Worm (Caenorhabditis elegans): ENCODE data around the gene ncs-1.
A peak's percentile ranks its signal among the peaks of the same experiment; 100 is the strongest.

The ncs-1 gene

ce11 chrX:932874-933273 lies 30.2 kb downstream of the ncs-1 start:
- TF ChIP-seq mxl-1 (tag; optimal IDR thresholded peaks at IDR 0.05) = no peak
- no peak for TF ChIP-seq nfya-1 (tag; optimal IDR thresholded peaks at IDR 0.05; ENCODE audit: borderline replicate concordance, insufficient read depth)
- no peak for TF ChIP-seq nfya-2 (GFP tag; IDR thresholded peaks at IDR 0.05)
- TF ChIP-seq sea-2 (GFP tag; IDR thresholded peaks at IDR 0.05) = no peak
- no peak for TF ChIP-seq lsl-1 (GFP tag; optimal IDR thresholded peaks at IDR 0.05)
- no peak for TF ChIP-seq let-607 (tag; optimal IDR thresholded peaks at IDR 0.05)
- TF ChIP-seq mel-28 (tag; optimal IDR thresholded peaks at IDR 0.05; ENCODE audit: borderline replicate concordance) = no peak
- TF ChIP-seq snpc-4 (GFP tag; optimal IDR thresholded peaks at IDR 0.05) = no peak
- TF ChIP-seq snpc-4 (tag; optimal IDR thresholded peaks at IDR 0.05) = no peak
- TF ChIP-seq gei-17 (GFP tag; optimal IDR thresholded peaks at IDR 0.05) = no peak
- TF ChIP-seq hmg-1.2 (GFP tag; IDR thresholded peaks at IDR 0.05) = peak; percentile 4; the same call in 1 of the 2 replicates
- no peak for TF ChIP-seq ztf-6 (GFP tag; IDR thresholded peaks at IDR 0.05)
- TF ChIP-seq athp-1 (tag; optimal IDR thresholded peaks at IDR 0.05) = no peak
- no peak for TF ChIP-seq xnd-1 (tag; optimal IDR thresholded peaks at IDR 0.05)
- no peak for TF ChIP-seq lin-35 (GFP tag; optimal IDR thresholded peaks at IDR 0.05)
- TF ChIP-seq unc-62 (GFP tag; optimal IDR thresholded peaks at IDR 0.05) = no peak
- no peak for TF ChIP-seq nhr-80 (tag; optimal IDR thresholded peaks at IDR 0.05)
- no peak for TF ChIP-seq dox-1 (GFP tag; IDR thresholded peaks at IDR 0.05)
- peak; percentile 0 for TF ChIP-seq ceh-27 (GFP tag; optimal IDR thresholded peaks at IDR 0.05)
- no peak for TF ChIP-seq aptf-2 (GFP tag; conservative IDR thresholded peaks at IDR 0.05)
- no peak for TF ChIP-seq hrde-1 (tag; optimal IDR thresholded peaks at IDR 0.05; ENCODE audit: borderline replicate concordance)
- no peak for TF ChIP-seq dpl-1 (GFP tag; optimal IDR thresholded peaks at IDR 0.05)
- no peak for TF ChIP-seq madf-8 (GFP tag; conservative IDR thresholded peaks at IDR 0.05)
- no peak for TF ChIP-seq F23B12.7 (tag; optimal IDR thresholded peaks at IDR 0.05; ENCODE audit: insufficient read depth)
- TF ChIP-seq K11D2.4 (GFP tag; IDR thresholded peaks at IDR 0.05) = 0 out of 2 replicates have a peak, but pooled peaks have one; percentile 45

- TF ChIP-seq aptf-2 (GFP tag; conservative IDR thresholded peaks at IDR 0.05) = no peak
- TF ChIP-seq let-526 (GFP tag; IDR thresholded peaks at IDR 0.05) = no peak
- TF ChIP-seq zim-3 (tag; optimal IDR thresholded peaks at IDR 0.05) = no peak
- TF ChIP-seq let-607 (tag; optimal IDR thresholded peaks at IDR 0.05) = no peak
- no peak for TF ChIP-seq gei-17 (GFP tag; optimal IDR thresholded peaks at IDR 0.05)
- no peak for TF ChIP-seq nhr-90 (tag; optimal IDR thresholded peaks at IDR 0.05)
- TF ChIP-seq madf-10 (tag; optimal IDR thresholded peaks at IDR 0.05) = no peak
- no peak for TF ChIP-seq nhr-80 (tag; optimal IDR thresholded peaks at IDR 0.05)
- no peak for TF ChIP-seq nhr-179 (tag; optimal IDR thresholded peaks at IDR 0.05)
- TF ChIP-seq aptf-3 (GFP tag; IDR thresholded peaks at IDR 0.05) = no peak
- TF ChIP-seq snpc-1.1 (tag; optimal IDR thresholded peaks at IDR 0.05; ENCODE audit: insufficient read depth) = no peak
- no peak for TF ChIP-seq hmg-1.2 (GFP tag; IDR thresholded peaks at IDR 0.05)
- TF ChIP-seq F10E7.11 (tag; optimal IDR thresholded peaks at IDR 0.05) = no peak
- no peak for TF ChIP-seq T07F8.4 (tag; optimal IDR thresholded peaks at IDR 0.05)
- no peak for TF ChIP-seq tlf-1 (GFP tag; optimal IDR thresholded peaks at IDR 0.05)
- TF ChIP-seq cebp-1 (GFP tag; IDR thresholded peaks at IDR 0.05) = no peak
- no peak for TF ChIP-seq cebp-1 (tag; optimal IDR thresholded peaks at IDR 0.05)
- no peak for TF ChIP-seq fkh-3 (tag; optimal IDR thresholded peaks at IDR 0.05)
Measured at ce11 chrX:927632-928031, 35.4 kb downstream of the ncs-1 start.
